Fruit fly (Drosophila melanogaster) whole organism, embryonic: ENCODE data around the gene Usp14.

Source experiments
- Asciz ChIP-seq: fragments of 200-800 bp; sonication (Bioruptor generic); optimal IDR thresholded peaks from 2 replicates; lab custom pipeline; 2017; ENCODE audit warnings: missing biosample characterization, mild to moderate bottlenecking, missing genetic modification characterization, missing genetic modification reagents
- BEAF-32 ChIP-seq: fragments of 200-800 bp; sonication (Bioruptor generic); optimal IDR thresholded peaks from 3 replicates; lab custom pipeline; 2017; ENCODE audit warnings: missing biosample characterization, missing genetic modification characterization, mild to moderate bottlenecking, moderate library complexity, missing genetic modification reagents
- Bdp1 ChIP-seq: fragments of 200-800 bp; sonication (Bioruptor generic); optimal IDR thresholded peaks from 3 replicates; lab custom pipeline; 2016; ENCODE audit warnings: missing biosample characterization, missing genetic modification characterization
- CG10274 ChIP-seq: fragments of 200-800 bp; sonication (Bioruptor generic); optimal IDR thresholded peaks from 3 replicates; lab custom pipeline; 2017; ENCODE audit warnings: missing biosample characterization, mild to moderate bottlenecking, missing genetic modification characterization
- CG10366 ChIP-seq: fragments of 200-800 bp; sonication (Bioruptor generic); IDR thresholded peaks from 2 replicates; pipeline ENCODE4 v1.3.6; 2022; ENCODE audit warnings: missing biosample characterization, missing genetic modification characterization
- CG10543 ChIP-seq: fragments of 200-800 bp; sonication (Bioruptor generic); optimal IDR thresholded peaks from 3 replicates; lab custom pipeline; 2017; ENCODE audit warnings: missing biosample characterization, mild to moderate bottlenecking, missing genetic modification characterization, moderate library complexity
- CG11723 ChIP-seq: fragments of 200-800 bp; sonication (Bioruptor generic); optimal IDR thresholded peaks from 2 replicates; lab custom pipeline; 2017; ENCODE audit warnings: missing biosample characterization, mild to moderate bottlenecking, missing genetic modification characterization
- CG12659 ChIP-seq: fragments of 200-800 bp; sonication (Bioruptor generic); optimal IDR thresholded peaks from 3 replicates; lab custom pipeline; 2017; ENCODE audit warnings: mild to moderate bottlenecking, missing biosample characterization, missing genetic modification reagents, missing genetic modification characterization
- CG12942 ChIP-seq: fragments of 200-800 bp; sonication (Bioruptor generic); optimal IDR thresholded peaks from 3 replicates; lab custom pipeline; 2016; ENCODE audit warnings: missing biosample characterization, missing genetic modification characterization
- CG14965 ChIP-seq: fragments of 200-800 bp; sonication (Bioruptor generic); optimal IDR thresholded peaks from 2 replicates; lab custom pipeline; 2016; ENCODE audit warnings: missing biosample characterization, missing genetic modification characterization, borderline replicate concordance
- CG1602 ChIP-seq: fragments of 200-800 bp; sonication (Bioruptor generic); optimal IDR thresholded peaks from 3 replicates; lab custom pipeline; 2016; ENCODE audit warnings: missing biosample characterization, missing genetic modification characterization
- CG17829 ChIP-seq: fragments of 200-800 bp; optimal IDR thresholded peaks from 2 replicates; lab custom pipeline; 2019; ENCODE audit warnings: missing biosample characterization, mild to moderate bottlenecking, missing genetic modification characterization, moderate library complexity
- CG17912 ChIP-seq: fragments of 200-800 bp; sonication (Bioruptor generic); optimal IDR thresholded peaks from 2 replicates; lab custom pipeline; 2018; ENCODE audit warnings: missing biosample characterization, mild to moderate bottlenecking, missing genetic modification characterization
- CG30431 ChIP-seq: fragments of 200-800 bp; sonication (Bioruptor generic); optimal IDR thresholded peaks from 2 replicates; lab custom pipeline; 2017; ENCODE audit warnings: missing biosample characterization, missing genetic modification characterization
- CG4424 ChIP-seq: fragments of 200-800 bp; sonication (Bioruptor generic); optimal IDR thresholded peaks from 3 replicates; lab custom pipeline; 2016; ENCODE audit warnings: missing biosample characterization, missing genetic modification characterization
- CG4617 ChIP-seq: fragments of 200-800 bp; sonication (Bioruptor generic); optimal IDR thresholded peaks from 3 replicates; lab custom pipeline; 2016; ENCODE audit warnings: missing biosample characterization, missing genetic modification characterization, borderline replicate concordance
- CG5953 ChIP-seq: fragments of 200-800 bp; sonication (Bioruptor generic); IDR thresholded peaks from 2 replicates; pipeline ENCODE4 v1.3.6; 2022; ENCODE audit warnings: missing biosample characterization, missing genetic modification characterization
- CG6791 ChIP-seq: fragments of 200-800 bp; sonication (Bioruptor generic); IDR thresholded peaks from 3 replicates; pipeline ENCODE4 v1.3.6; 2022; ENCODE audit warnings: missing biosample characterization, missing genetic modification characterization; ENCODE audit not compliant: partially characterized antibody
- CG7271 ChIP-seq: fragments of 200-800 bp; sonication (Bioruptor generic); optimal IDR thresholded peaks from 2 replicates; lab custom pipeline; 2018; ENCODE audit warnings: missing biosample characterization, mild to moderate bottlenecking, missing genetic modification characterization, moderate library complexity
- CG9727 ChIP-seq: fragments of 200-800 bp; sonication (Bioruptor generic); optimal IDR thresholded peaks from 3 replicates; lab custom pipeline; 2017; ENCODE audit warnings: missing biosample characterization, mild to moderate bottlenecking, missing genetic modification characterization
- CTCF ChIP-seq: fragments of 200-800 bp; sonication (Bioruptor generic); optimal IDR thresholded peaks from 2 replicates; lab custom pipeline; 2017; ENCODE audit warnings: missing biosample characterization, mild to moderate bottlenecking, missing genetic modification characterization, moderate library complexity
- CkIIα-i1 ChIP-seq: fragments of 200-800 bp; sonication (Bioruptor generic); IDR thresholded peaks from 2 replicates; pipeline ENCODE4 v1.3.6; 2022; ENCODE audit warnings: missing biosample characterization, missing genetic modification characterization
- Dad ChIP-seq: fragments of 200-800 bp; sonication (Bioruptor generic); optimal IDR thresholded peaks from 3 replicates; lab custom pipeline; 2016; ENCODE audit warnings: missing biosample characterization, missing genetic modification characterization
- Dip3 ChIP-seq: fragments of 200-800 bp; sonication (Bioruptor generic); optimal IDR thresholded peaks from 3 replicates; lab custom pipeline; 2016; ENCODE audit warnings: missing biosample characterization, missing genetic modification characterization
- H15 ChIP-seq: fragments of 200-800 bp; sonication (Bioruptor generic); IDR thresholded peaks from 3 replicates; pipeline ENCODE4 v1.3.6; 2022; ENCODE audit warnings: missing biosample characterization, missing genetic modification characterization
- Hmr ChIP-seq: fragments of 200-800 bp; sonication (Bioruptor generic); optimal IDR thresholded peaks from 3 replicates; lab custom pipeline; 2017; ENCODE audit warnings: mild to moderate bottlenecking, missing biosample characterization, missing genetic modification reagents, missing genetic modification characterization
- Lpt ChIP-seq: fragments of >200 bp; optimal IDR thresholded peaks from 2 replicates; lab custom pipeline; 2018; ENCODE audit warnings: missing biosample characterization, missing genetic modification characterization
- Meics ChIP-seq: fragments of 200-800 bp; sonication (Bioruptor generic); optimal IDR thresholded peaks from 2 replicates; lab custom pipeline; 2017; ENCODE audit warnings: missing biosample characterization, mild to moderate bottlenecking, missing genetic modification characterization
- Rfx ChIP-seq: fragments of 200-800 bp; sonication (Bioruptor generic); IDR thresholded peaks from 2 replicates; pipeline ENCODE4 v1.3.6; 2022; ENCODE audit warnings: missing biosample characterization, missing genetic modification characterization
- Ssrp ChIP-seq: fragments of 200-800 bp; sonication (Bioruptor generic); optimal IDR thresholded peaks from 2 replicates; lab custom pipeline; 2018; ENCODE audit warnings: missing biosample characterization, mild to moderate bottlenecking, missing genetic modification characterization, moderate library complexity
- ab ChIP-seq: fragments of 200-800 bp; sonication (Bioruptor generic); optimal IDR thresholded peaks from 2 replicates; lab custom pipeline; 2016; ENCODE audit warnings: missing biosample characterization, missing genetic modification characterization
- amos ChIP-seq: fragments of 200-800 bp; sonication (Bioruptor generic); IDR thresholded peaks from 2 replicates; pipeline ENCODE4 v1.3.6; 2022; ENCODE audit warnings: missing biosample characterization, missing genetic modification characterization; ENCODE audit not compliant: partially characterized antibody
- chn ChIP-seq: fragments of 200-800 bp; sonication (Bioruptor generic); optimal IDR thresholded peaks from 2 replicates; lab custom pipeline; 2016; ENCODE audit warnings: missing biosample characterization, missing genetic modification characterization
- crc ChIP-seq: fragments of 200-800 bp; sonication (Bioruptor generic); optimal IDR thresholded peaks from 2 replicates; lab custom pipeline; 2016; ENCODE audit warnings: missing biosample characterization, missing genetic modification characterization
- crol ChIP-seq: fragments of 200-800 bp; sonication (Bioruptor generic); IDR thresholded peaks from 2 replicates; pipeline ENCODE4 v1.3.6; 2022; ENCODE audit warnings: missing biosample characterization, missing genetic modification characterization
- ind ChIP-seq: fragments of 200-800 bp; sonication (Bioruptor generic); optimal IDR thresholded peaks from 3 replicates; lab custom pipeline; 2016; ENCODE audit warnings: missing biosample characterization, missing genetic modification characterization
- luna ChIP-seq: fragments of 200-800 bp; sonication (Bioruptor generic); optimal IDR thresholded peaks from 2 replicates; lab custom pipeline; 2016; ENCODE audit warnings: missing biosample characterization, missing genetic modification characterization
- p53 ChIP-seq: fragments of 200-800 bp; sonication (Bioruptor generic); optimal IDR thresholded peaks from 2 replicates; lab custom pipeline; 2016; ENCODE audit warnings: missing biosample characterization, missing genetic modification characterization
- prd ChIP-seq, 3 experiments: fragments of >200 bp in 2 of 3; fragments of 200-800 bp in 1 of 3; sonication (Bioruptor generic) in 1 of 3; optimal IDR thresholded peaks in 2 of 3; IDR thresholded peaks in 1 of 3; 2 replicates in 2 of 3; 3 replicates in 1 of 3; pipeline versions ENCODE4 v1.3.6 to Lab custom; 2017 to 2022; ENCODE audit warnings: missing biosample characterization in 1 of 3, missing genetic modification characterization in 1 of 3
- sd ChIP-seq: fragments of 200-800 bp; sonication (Bioruptor generic); optimal IDR thresholded peaks from 3 replicates; lab custom pipeline; 2018; ENCODE audit warnings: missing biosample characterization, mild to moderate bottlenecking, missing genetic modification characterization, moderate library complexity
- sug ChIP-seq: fragments of 200-800 bp; optimal IDR thresholded peaks from 2 replicates; lab custom pipeline; 2019; ENCODE audit warnings: missing biosample characterization, mild to moderate bottlenecking, missing genetic modification characterization, moderate library complexity
- tap ChIP-seq: fragments of 200-800 bp; optimal IDR thresholded peaks from 3 replicates; lab custom pipeline; 2019; ENCODE audit warnings: missing biosample characterization, mild to moderate bottlenecking, missing genetic modification characterization, moderate library complexity
- tgo ChIP-seq: fragments of 200-800 bp; sonication (Bioruptor generic); IDR thresholded peaks from 3 replicates; pipeline ENCODE4 v1.3.6; 2022; ENCODE audit warnings: missing biosample characterization, missing genetic modification characterization
- twi ChIP-seq: fragments of 200-800 bp; optimal IDR thresholded peaks from 2 replicates; lab custom pipeline; 2019; ENCODE audit warnings: missing biosample characterization, mild to moderate bottlenecking, missing genetic modification characterization, moderate library complexity
- zfh1 ChIP-seq: fragments of 200-800 bp; sonication (Bioruptor generic); IDR thresholded peaks from 3 replicates; pipeline ENCODE4 v1.3.6; 2022; ENCODE audit warnings: missing biosample characterization, missing genetic modification characterization

Gene Usp14

DNA sequence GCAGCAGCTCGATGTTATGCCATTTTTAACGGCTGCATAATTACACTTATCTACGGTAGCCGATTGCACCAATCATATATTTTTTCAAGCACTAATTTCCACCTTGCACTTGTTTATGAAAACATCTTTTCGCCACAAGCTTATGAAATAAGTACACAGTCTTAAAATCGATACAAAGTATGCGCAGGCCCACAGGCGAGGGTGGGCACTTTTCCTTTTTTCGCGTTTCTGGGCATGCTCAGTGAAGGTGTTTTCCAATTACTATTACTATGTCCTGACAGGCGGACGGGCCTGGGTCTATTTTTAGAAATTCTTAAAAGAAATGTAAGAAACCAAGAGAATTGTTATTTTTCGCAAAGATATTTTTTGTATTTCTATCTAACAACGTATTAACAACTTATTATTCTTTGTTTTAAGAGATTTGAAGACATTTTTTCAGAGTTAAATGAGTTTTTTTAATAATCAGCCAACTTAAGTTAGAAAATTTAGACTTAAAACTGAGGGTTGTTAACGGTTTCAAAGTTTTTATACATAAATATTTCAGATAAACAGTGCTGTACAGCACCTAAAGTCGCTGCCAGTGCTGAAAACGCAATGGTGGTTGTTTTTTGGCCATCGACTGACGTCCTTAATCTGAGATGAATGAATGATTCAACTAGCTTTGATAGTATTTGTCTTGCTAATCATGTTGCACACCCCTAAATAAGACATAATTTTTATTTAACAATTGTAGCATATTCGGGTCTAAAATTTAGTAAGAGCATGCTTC is 3.4 kb downstream of the Usp14 start, which contains the start of gene Cdk5alpha (continued):
- no peak for TF ChIP-seq Dip3 (GFP tag; lab: Kevin White, UChicago)

DNA sequence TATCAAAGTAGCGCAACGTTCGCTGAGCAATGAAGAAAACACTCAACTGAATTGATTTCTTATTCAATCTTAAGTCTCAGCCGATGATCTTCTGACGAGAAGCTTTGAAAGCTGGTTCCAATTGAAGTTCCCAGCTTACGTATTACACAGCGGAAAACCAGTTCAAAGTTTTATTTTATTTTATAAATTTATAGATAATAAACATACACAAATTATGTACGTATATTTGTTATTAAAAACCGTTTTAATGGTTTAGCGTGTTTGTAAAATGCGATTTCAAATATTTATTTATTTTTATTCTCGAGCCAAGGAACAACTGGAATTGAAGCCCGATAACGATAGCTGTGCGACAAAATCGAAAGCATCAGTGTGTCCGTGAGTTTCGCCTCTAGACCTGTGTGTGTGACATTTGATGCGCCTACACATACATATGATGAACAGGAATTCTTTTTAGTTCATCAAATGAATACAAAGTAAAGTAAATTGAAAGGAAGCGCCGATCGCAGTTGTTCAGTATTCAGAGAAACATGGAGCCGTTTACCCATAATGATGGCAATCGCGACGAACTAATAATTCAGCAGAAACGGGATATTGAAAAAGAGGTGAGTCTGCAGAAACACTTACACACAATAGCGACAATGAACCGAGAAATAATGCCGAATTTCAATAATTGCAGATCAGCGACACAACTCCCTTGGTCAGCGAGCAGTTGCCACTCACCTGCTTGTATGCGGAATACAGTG is 7.5 kb downstream of the Usp14 start, which contains the start of the genes CG5390 and CG4968:
CG5390 (minus strand) TSS at position 77 of the 743 bp plus-strand sequence.
CG4968 (plus strand) TSS at position 405 of the 743 bp plus-strand sequence.
- peak; percentile 10 for TF ChIP-seq CG10274 (GFP tag; lab: Kevin White, UChicago)
- no peak for TF ChIP-seq CG30431 (GFP tag; lab: Kevin White, UChicago)
- TF ChIP-seq tap (tag; lab: Kevin White, UChicago), result no peak
- TF ChIP-seq CG12659, result peak; percentile 86
- TF ChIP-seq ab (GFP tag; lab: Kevin White, UChicago), result no peak
- TF ChIP-seq CG5953 (GFP tag; lab: Robert Waterston, UW), result 0 out of 2 replicates have a peak, but pooled peaks have one; percentile 45
- TF ChIP-seq Lpt, result no peak
- TF ChIP-seq zfh1 (GFP tag; lab: Robert Waterston, UW), result 0 out of 3 replicates have a peak, but pooled peaks have one; percentile 48
- peak; percentile 12 for TF ChIP-seq CTCF (GFP tag; lab: Kevin White, UChicago)
- no peak; the same call in 1 of the 2 replicates for TF ChIP-seq amos (GFP tag; lab: Robert Waterston, UW)
- no peak for TF ChIP-seq CG14965
- TF ChIP-seq CG10543 (GFP tag; lab: Kevin White, UChicago), result peak; percentile 70
- no peak for TF ChIP-seq p53
- peak; percentile 8 for TF ChIP-seq Dad (GFP tag; lab: Kevin White, UChicago)
- peak; percentile 52 for TF ChIP-seq CG9727 (GFP tag; lab: Kevin White, UChicago)
- TF ChIP-seq Rfx (GFP tag; lab: Robert Waterston, UW), result peak; percentile 72
- TF ChIP-seq Bdp1 (GFP tag; lab: Kevin White, UChicago), result no peak
- TF ChIP-seq sug (tag; lab: Kevin White, UChicago), result peak; percentile 72
- no peak for TF ChIP-seq crol (GFP tag; lab: Robert Waterston, UW)
- TF ChIP-seq CG10366, result peak; percentile 72
- TF ChIP-seq Meics (GFP tag; lab: Kevin White, UChicago), result peak; percentile 78
- TF ChIP-seq tgo (GFP tag; lab: Robert Waterston, UW), result peak; percentile 45; the same call in 1 of the 3 replicates
- TF ChIP-seq CG17829 (tag; lab: Kevin White, UChicago), result peak; percentile 79
- TF ChIP-seq CG4424 (GFP tag; lab: Kevin White, UChicago), result peak; percentile 57
- peak; percentile 50 for TF ChIP-seq CG11723 (GFP tag; lab: Kevin White, UChicago)
- peak; percentile 52 for TF ChIP-seq Asciz
- peak; percentile 72 for TF ChIP-seq CG4617 (GFP tag; lab: Kevin White, UChicago)
- peak; percentile 52 for TF ChIP-seq CG12942 (GFP tag; lab: Kevin White, UChicago)
- TF ChIP-seq Dip3 (GFP tag; lab: Kevin White, UChicago), result peak; percentile 2
- TF ChIP-seq H15 (GFP tag; lab: Robert Waterston, UW), result peak; percentile 45; the same call in 1 of the 3 replicates
- TF ChIP-seq CG6791, result 0 out of 3 replicates have a peak, but pooled peaks have one; percentile 42
- TF ChIP-seq twi (tag; lab: Kevin White, UChicago), result peak; percentile 43
- TF ChIP-seq Hmr (GFP tag; lab: Kevin White, UChicago), result peak; percentile 85
- peak; percentile 53 for TF ChIP-seq ind (GFP tag; lab: Kevin White, UChicago)
- no peak for TF ChIP-seq CG7271
- no peak for TF ChIP-seq luna (GFP tag; lab: Kevin White, UChicago)
- no peak for TF ChIP-seq CG17912 (GFP tag; lab: Kevin White, UChicago)
- no peak for TF ChIP-seq prd (optimal IDR thresholded peaks at IDR 0.05; lab: Kevin White, UChicago)
- no peak for TF ChIP-seq prd (GFP tag; IDR thresholded peaks at IDR 0.05; lab: Robert Waterston, UW)
- no peak for TF ChIP-seq crc
- peak; percentile 49 for TF ChIP-seq Ssrp (tag; lab: Kevin White, UChicago)
- TF ChIP-seq BEAF-32, result peak; percentile 60
- TF ChIP-seq CG1602 (GFP tag; lab: Kevin White, UChicago), result peak; percentile 8
- peak; percentile 71 for TF ChIP-seq sd (tag; lab: Kevin White, UChicago)
- peak; percentile 1 for TF ChIP-seq chn (GFP tag; lab: Kevin White, UChicago)
- TF ChIP-seq CkIIα-i1 (GFP tag; lab: Robert Waterston, UW), result no peak
